Worm (Caenorhabditis elegans) whole organism, L1 larva: Measurements from ENCODE around the gene F27B10.1.
"Not testable (repeated sequence)": the region's sequence is repeated elsewhere in the genome, so short reads cannot be mapped to it uniquely, and the experiment has no call there.

Experiments used
- ama-1 ChIP-seq: fragments of 150-350 bp; optimal IDR thresholded peaks from 2 replicates; lab custom pipeline; 2014
- egl-27 ChIP-seq, 2 experiments: fragments of 150-350 bp in 1 of 2; sonication (generic microtip); optimal IDR thresholded peaks; 3 replicates each; lab custom pipeline; 2017 to 2018; ENCODE audit warnings: missing biosample characterization in 2 of 2, missing genetic modification characterization in 2 of 2, missing genetic modification reagents in 2 of 2
- elt-3 ChIP-seq, 6 experiments: fragments of 150-350 bp in 1 of 6; sonication (generic microtip); optimal IDR thresholded peaks; 2 replicates each; lab custom pipeline; 2017 to 2018; ENCODE audit warnings: missing biosample characterization in 6 of 6, missing genetic modification characterization in 6 of 6, inconsistent platforms in 1 of 6
- nhr-76 ChIP-seq: sonication (generic microtip); optimal IDR thresholded peaks from 2 replicates; lab custom pipeline; 2017; ENCODE audit warnings: missing biosample characterization, missing genetic modification characterization
- pax-3 ChIP-seq: fragments of 200-800 bp; sonication (Bioruptor generic); optimal IDR thresholded peaks from 2 replicates; lab custom pipeline; 2018; ENCODE audit warnings: mild to moderate bottlenecking, missing genetic modification characterization, moderate library complexity, missing compliant biosample characterization
- snpc-4 ChIP-seq: fragments of 150-350 bp; optimal IDR thresholded peaks from 2 replicates; lab custom pipeline; 2014; ENCODE audit warnings: missing biosample characterization, missing genetic modification characterization
- sup-37 ChIP-seq: fragments of 200-800 bp; sonication (Bioruptor generic); optimal IDR thresholded peaks from 2 replicates; lab custom pipeline; 2018; ENCODE audit warnings: mild to moderate bottlenecking, missing genetic modification characterization, missing compliant biosample characterization
- zip-4 ChIP-seq: fragments of 200-800 bp; sonication (Bioruptor generic); optimal IDR thresholded peaks from 2 replicates; lab custom pipeline; 2018; ENCODE audit warnings: mild to moderate bottlenecking, missing genetic modification characterization, moderate library complexity, missing compliant biosample characterization

DNA sequence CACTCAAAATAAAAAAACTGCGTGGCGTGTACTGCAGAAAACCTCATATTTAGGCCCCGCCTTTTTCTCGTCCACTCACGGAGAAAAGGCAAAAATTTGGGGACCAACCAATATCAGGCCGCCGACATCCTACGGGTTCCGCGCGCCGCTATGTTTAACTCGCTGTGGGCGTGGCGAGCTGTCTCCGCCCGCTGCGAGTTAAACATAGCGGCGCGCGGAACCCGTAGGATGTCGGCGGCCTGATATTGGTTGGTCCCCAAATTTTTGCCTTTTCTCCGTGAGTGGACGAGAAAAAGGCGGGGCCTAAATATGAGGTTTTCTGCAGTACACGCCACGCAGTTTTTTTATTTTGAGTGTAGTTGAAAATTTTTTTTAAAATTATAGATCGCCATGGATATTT is 9.6 kb upstream of the F27B10.1 start, which contains the start of gene tmem-258:
- TF ChIP-seq zip-4; ama-1 (lab: Kevin White, UChicago); egl-27 (tag; optimal IDR thresholded peaks at IDR 0.05; lab: Kevin White, UChicago); nhr-76; pax-3; elt-3 (tag; optimal IDR thresholded peaks at IDR 0.05; lab: Kevin White, UChicago); sup-37 (GFP tag; lab: Kevin White, UChicago): not testable (repeated sequence)
- TF ChIP-seq snpc-4, result peak; percentile 42
